Worm (Caenorhabditis elegans): Measurements from ENCODE around the gene D2085.7.

DNA sequence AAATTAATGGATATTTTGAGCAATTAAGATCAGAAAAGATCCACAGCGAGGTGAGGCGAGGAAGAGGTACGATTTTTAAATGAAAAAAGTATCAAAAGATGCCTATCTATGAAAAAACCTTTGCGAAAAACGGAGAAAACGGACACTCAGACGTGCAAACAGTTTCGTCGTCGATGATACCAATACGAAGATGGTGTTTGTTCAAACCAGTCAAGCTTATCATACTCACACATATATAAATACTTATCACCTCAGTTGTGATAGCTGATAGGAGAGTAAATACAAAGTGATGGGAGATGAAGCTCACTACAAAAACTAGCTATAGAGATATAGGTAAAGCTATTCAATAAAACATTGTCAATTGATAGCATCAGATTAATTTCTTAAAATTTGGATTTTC is 38.6 kb downstream of the D2085.7 start:
- TF ChIP-seq nhr-12 (tag; optimal IDR thresholded peaks at IDR 0.05) (no peak), unc-39 (tag; optimal IDR thresholded peaks at IDR 0.05) (no peak), lin-11 (tag; optimal IDR thresholded peaks at IDR 0.05) (no peak), elt-1 (tag; optimal IDR thresholded peaks at IDR 0.05) (no peak), blmp-1 (tag; optimal IDR thresholded peaks at IDR 0.05; ENCODE audit: insufficient read depth) (no peak), crh-2 (tag; optimal IDR thresholded peaks at IDR 0.05) (no peak), mab-5 (tag; optimal IDR thresholded peaks at IDR 0.05) (no peak), aly-2 (tag; optimal IDR thresholded peaks at IDR 0.05) (no peak), nhr-77 (tag; optimal IDR thresholded peaks at IDR 0.05) (no peak), snpc-4 (tag; optimal IDR thresholded peaks at IDR 0.05) (no peak), unc-62 (GFP tag; optimal IDR thresholded peaks at IDR 0.05) (no peak), nhr-11 (tag; optimal IDR thresholded peaks at IDR 0.05) (no peak), nhr-21 (tag; optimal IDR thresholded peaks at IDR 0.05) (no peak)
